Worm (Caenorhabditis elegans) whole organism, young adult: ENCODE measurements around the gene qdpr-1.

Experiments used
- F22D6.2 ChIP-seq: sonication (generic microtip); optimal IDR thresholded peaks from 2 replicates; lab custom pipeline; 2016; ENCODE audit warnings: mild to moderate bottlenecking, missing genetic modification characterization, missing compliant biosample characterization
- F49E8.2 ChIP-seq: sonication (generic microtip); optimal IDR thresholded peaks from 3 replicates; lab custom pipeline; 2017; ENCODE audit warnings: missing genetic modification characterization, mild to moderate bottlenecking, missing compliant biosample characterization, antibody characterized with exemption, moderate library complexity; ENCODE audit not compliant: insufficient read depth
- F52B5.7 ChIP-seq: sonication (generic microtip); optimal IDR thresholded peaks from 2 replicates; lab custom pipeline; 2016; ENCODE audit warnings: mild to moderate bottlenecking, missing genetic modification characterization, missing compliant biosample characterization
- Y95B8A.8 ChIP-seq: fragments of 200-800 bp; sonication (Bioruptor generic); IDR thresholded peaks from 2 replicates; pipeline ENCODE4 v1.3.6; 2022; ENCODE audit warnings: missing genetic modification reagents, missing genetic modification characterization, missing compliant biosample characterization
- egrh-3 ChIP-seq: fragments of 200-800 bp; sonication (Bioruptor generic); IDR thresholded peaks from 2 replicates; pipeline ENCODE4 v1.3.6; 2022; ENCODE audit warnings: missing genetic modification reagents, missing genetic modification characterization, missing compliant biosample characterization
- madf-6 ChIP-seq: fragments of 200-800 bp; sonication (Bioruptor generic); IDR thresholded peaks from 2 replicates; pipeline ENCODE4 v1.3.6; 2022; ENCODE audit warnings: missing genetic modification reagents, missing genetic modification characterization, missing compliant biosample characterization
- rpc-1 ChIP-seq, 2 experiments: fragments of 150-350 bp in 1 of 2; sonication (generic microtip) in 1 of 2; optimal IDR thresholded peaks; 2 replicates each; lab custom pipeline; 2014 to 2018; ENCODE audit warnings: missing biosample characterization in 1 of 2, missing genetic modification characterization in 1 of 2, missing genetic modification reagents in 1 of 2, missing genotype in 1 of 2
- xnd-1 ChIP-seq: sonication (generic microtip); optimal IDR thresholded peaks from 2 replicates; lab custom pipeline; 2016; ENCODE audit warnings: missing genotype, missing genetic modification reagents, missing genetic modification characterization, missing compliant biosample characterization

- no peak for TF ChIP-seq Y95B8A.8 (GFP tag; lab: Robert Waterston, UW)
- TF ChIP-seq rpc-1 (optimal IDR thresholded peaks at IDR 0.05; lab: Kevin White, UChicago) = no peak
- TF ChIP-seq rpc-1 (tag; optimal IDR thresholded peaks at IDR 0.05; lab: Kevin White, UChicago) = no peak
- no peak for TF ChIP-seq F49E8.2
- TF ChIP-seq madf-6 (GFP tag; lab: Robert Waterston, UW) = no peak
- TF ChIP-seq F22D6.2 (tag; lab: Kevin White, UChicago) = no peak
- no peak for TF ChIP-seq F52B5.7
- no peak for TF ChIP-seq egrh-3
- no peak for TF ChIP-seq xnd-1 (tag; lab: Kevin White, UChicago)
Observed at ce11 chrIII:13347782-13348327, 45.9 kb upstream of the qdpr-1 start.
